Worm (Caenorhabditis elegans) whole organism, L3 larva: ENCODE data around the gene C08F8.9.

Source experiments
- ceh-82 ChIP-seq: fragments of 150-350 bp; optimal IDR thresholded peaks from 2 replicates; lab custom pipeline; 2014; ENCODE audit warnings: missing biosample characterization, missing genetic modification characterization
- egl-27 ChIP-seq: sonication (generic microtip); optimal IDR thresholded peaks from 4 replicates; lab custom pipeline; 2017; ENCODE audit warnings: missing biosample characterization, missing genetic modification reagents, missing genetic modification characterization
- elt-2 ChIP-seq: sonication (generic microtip); optimal IDR thresholded peaks from 2 replicates; lab custom pipeline; 2016; ENCODE audit warnings: missing genetic modification reagents, mild to moderate bottlenecking, missing genetic modification characterization, missing compliant biosample characterization
- lin-39 ChIP-seq: fragments of 150-350 bp; optimal IDR thresholded peaks from 2 replicates; lab custom pipeline; 2018; ENCODE audit warnings: missing biosample characterization, missing genetic modification reagents, missing genetic modification characterization
- nhr-11 ChIP-seq: fragments of 150-350 bp; optimal IDR thresholded peaks from 2 replicates; lab custom pipeline; 2014; ENCODE audit warnings: missing biosample characterization, missing genetic modification characterization
- nhr-25 ChIP-seq: sonication (generic microtip); optimal IDR thresholded peaks from 2 replicates; lab custom pipeline; 2017; ENCODE audit warnings: missing biosample characterization, missing genetic modification characterization
- nhr-28 ChIP-seq: fragments of 150-350 bp; optimal IDR thresholded peaks from 2 replicates; lab custom pipeline; 2014; ENCODE audit warnings: missing biosample characterization, missing genetic modification characterization
- pha-4 ChIP-seq: fragments of 150-350 bp; optimal IDR thresholded peaks from 2 replicates; lab custom pipeline; 2014; ENCODE audit warnings: missing biosample characterization, missing genetic modification reagents, missing genetic modification characterization
- snpc-4 ChIP-seq: fragments of 150-350 bp; optimal IDR thresholded peaks from 2 replicates; lab custom pipeline; 2014; ENCODE audit warnings: missing biosample characterization, missing genetic modification characterization
- unc-62 ChIP-seq: fragments of 150-350 bp; sonication (generic microtip); optimal IDR thresholded peaks from 4 replicates; lab custom pipeline; 2014; ENCODE audit warnings: missing biosample characterization, missing genetic modification reagents, missing genetic modification characterization
- zag-1 ChIP-seq: fragments of 150-350 bp; optimal IDR thresholded peaks from 2 replicates; lab custom pipeline; 2014; ENCODE audit warnings: missing biosample characterization, missing genetic modification characterization

DNA sequence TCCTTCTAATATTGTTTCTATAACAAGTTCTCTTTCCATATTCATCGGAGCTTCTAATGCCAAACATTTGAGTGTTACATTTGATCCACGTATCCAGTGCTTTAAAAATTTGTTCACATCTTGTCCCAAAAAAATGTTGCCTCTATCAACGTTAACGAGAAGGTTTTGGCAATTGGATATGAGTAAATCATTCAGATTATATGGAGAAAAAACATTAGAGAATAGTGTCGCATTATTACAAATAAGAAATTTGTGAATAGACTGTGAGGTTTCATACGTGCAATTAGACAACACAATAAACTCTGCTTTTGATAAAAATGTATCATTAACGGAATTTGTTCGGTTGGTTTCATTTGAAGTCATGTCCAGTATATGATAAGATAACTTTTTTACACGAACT is 18.5 kb downstream of the C08F8.9 start, which contains the start of gene mboa-4:
- no peak for TF ChIP-seq lin-39
- TF ChIP-seq nhr-11 (tag; lab: Kevin White, UChicago): no peak
- TF ChIP-seq zag-1 (tag; lab: Kevin White, UChicago): no peak
- no peak for TF ChIP-seq pha-4 (tag; lab: Kevin White, UChicago)
- TF ChIP-seq unc-62 (GFP tag; lab: Kevin White, UChicago): no peak
- no peak for TF ChIP-seq snpc-4
- TF ChIP-seq egl-27 (tag; lab: Kevin White, UChicago): no peak
- TF ChIP-seq nhr-25 (tag; lab: Kevin White, UChicago): no peak
- no peak for TF ChIP-seq elt-2 (tag; lab: Kevin White, UChicago)
- no peak for TF ChIP-seq ceh-82
- TF ChIP-seq nhr-28 (tag; lab: Kevin White, UChicago): no peak
